Worm (Caenorhabditis elegans): ENCODE measurements around the gene mxl-3.

mxl-3 gene

ce11 chrX:13348417-13348816 is 2.2 kb downstream of the mxl-3 start:
- TF ChIP-seq ztf-28 (GFP tag; IDR thresholded peaks at IDR 0.05) (no peak), lin-35 (GFP tag; optimal IDR thresholded peaks at IDR 0.05) (peak in 1 of 3 experiments; percentile 4), attf-5 (GFP tag; optimal IDR thresholded peaks at IDR 0.05) (no peak), let-607 (tag; optimal IDR thresholded peaks at IDR 0.05) (peak in 1 of 2 experiments; percentile 81), unc-62 (GFP tag; optimal IDR thresholded peaks at IDR 0.05) (peak; percentile 23), F22D6.2 (tag; optimal IDR thresholded peaks at IDR 0.05) (no peak), nhr-80 (tag; optimal IDR thresholded peaks at IDR 0.05) (peak; percentile 41), Y53F4B.3 (GFP tag; IDR thresholded peaks at IDR 0.05) (no peak), lin-40 (tag; optimal IDR thresholded peaks at IDR 0.05) (peak; percentile 63), somi-1 (GFP tag; optimal IDR thresholded peaks at IDR 0.05) (peak; percentile 43), chd-7 (tag; optimal IDR thresholded peaks at IDR 0.05) (no peak), cebp-1 (GFP tag; IDR thresholded peaks at IDR 0.05) (peak; percentile 65; the same call in 1 of the 2 replicates), cebp-1 (tag; optimal IDR thresholded peaks at IDR 0.05) (peak; percentile 85), F23B12.7 (tag; optimal IDR thresholded peaks at IDR 0.05; ENCODE audit: insufficient read depth) (peak; percentile 24), tbp1 (GFP tag; optimal IDR thresholded peaks at IDR 0.05) (peak; percentile 4), C06A6.2 (GFP tag; conservative IDR thresholded peaks at IDR 0.05) (peak; percentile 63; the same call in 1 of the 2 replicates), ztf-26 (tag; optimal IDR thresholded peaks at IDR 0.05) (peak; percentile 78), snpc-4 (GFP tag; optimal IDR thresholded peaks at IDR 0.05) (no peak), snpc-4 (tag; optimal IDR thresholded peaks at IDR 0.05) (peak in 2 of 4 experiments; percentile 16 to 19), ZK185.1 (tag; optimal IDR thresholded peaks at IDR 0.05; ENCODE audit: poor library complexity, severe bottlenecking) (peak; percentile 71), ceh-79 (tag; optimal IDR thresholded peaks at IDR 0.05) (no peak)

- no peak for TF ChIP-seq egrh-3 (GFP tag; IDR thresholded peaks at IDR 0.05)
- TF ChIP-seq B0019.2 (GFP tag; conservative IDR thresholded peaks at IDR 0.05), result no peak
- TF ChIP-seq attf-3 (GFP tag; conservative IDR thresholded peaks at IDR 0.05), result no peak
- TF ChIP-seq F22D6.2 (tag; optimal IDR thresholded peaks at IDR 0.05), result no peak
- no peak for TF ChIP-seq rcor-1 (GFP tag; IDR thresholded peaks at IDR 0.05)
- no peak for TF ChIP-seq nhr-179 (tag; optimal IDR thresholded peaks at IDR 0.05)
- no peak for TF ChIP-seq akir-1 (GFP tag; optimal IDR thresholded peaks at IDR 0.05)
- no peak for TF ChIP-seq hlh-12 (tag; optimal IDR thresholded peaks at IDR 0.05)
- no peak for TF ChIP-seq tbp1 (GFP tag; optimal IDR thresholded peaks at IDR 0.05)
- TF ChIP-seq nfya-2 (GFP tag; IDR thresholded peaks at IDR 0.05), result no peak
- no peak for TF ChIP-seq attf-6 (GFP tag; IDR thresholded peaks at IDR 0.05)
- no peak for TF ChIP-seq K11D2.4 (GFP tag; IDR thresholded peaks at IDR 0.05)
Observed at ce11 chrX:13347251-13347650, 3.4 kb downstream of the mxl-3 start.

ce11 chrX:13341853-13342252 is 8.8 kb downstream of the mxl-3 start:
- no peak for TF ChIP-seq lag-1 (GFP tag; IDR thresholded peaks at IDR 0.05)
- TF ChIP-seq nhr-80 (tag; optimal IDR thresholded peaks at IDR 0.05), result peak; percentile 74

- TF ChIP-seq ztf-6 (GFP tag; IDR thresholded peaks at IDR 0.05) (no peak), rpc-1 (optimal IDR thresholded peaks at IDR 0.05) (no peak), rpc-1 (tag; optimal IDR thresholded peaks at IDR 0.05) (no peak), ceh-58 (GFP tag; IDR thresholded peaks at IDR 0.05) (no peak), ztf-25 (GFP tag; IDR thresholded peaks at IDR 0.05) (no peak)
Observed at ce11 chrX:13340970-13341369, 9.6 kb downstream of the mxl-3 start.

Data from whole organism, young adult.